Fruit fly (Drosophila melanogaster) whole organism, prepupa: Measurements from ENCODE around the gene glob1.

Source experiments
- Blimp-1 ChIP-seq: fragments of 200-800 bp; sonication (Bioruptor generic); optimal IDR thresholded peaks from 3 replicates; lab custom pipeline; 2017; ENCODE audit warnings: missing biosample characterization, missing genetic modification characterization, mild to moderate bottlenecking, moderate library complexity, missing genetic modification reagents
- Sox15 ChIP-seq: fragments of 200-800 bp; sonication (Bioruptor generic); optimal IDR thresholded peaks from 3 replicates; lab custom pipeline; 2016; ENCODE audit warnings: missing biosample characterization, missing genetic modification characterization
- lz ChIP-seq: fragments of 200-800 bp; sonication (Bioruptor generic); optimal IDR thresholded peaks from 3 replicates; lab custom pipeline; 2016; ENCODE audit warnings: missing biosample characterization, missing genetic modification characterization

DNA sequence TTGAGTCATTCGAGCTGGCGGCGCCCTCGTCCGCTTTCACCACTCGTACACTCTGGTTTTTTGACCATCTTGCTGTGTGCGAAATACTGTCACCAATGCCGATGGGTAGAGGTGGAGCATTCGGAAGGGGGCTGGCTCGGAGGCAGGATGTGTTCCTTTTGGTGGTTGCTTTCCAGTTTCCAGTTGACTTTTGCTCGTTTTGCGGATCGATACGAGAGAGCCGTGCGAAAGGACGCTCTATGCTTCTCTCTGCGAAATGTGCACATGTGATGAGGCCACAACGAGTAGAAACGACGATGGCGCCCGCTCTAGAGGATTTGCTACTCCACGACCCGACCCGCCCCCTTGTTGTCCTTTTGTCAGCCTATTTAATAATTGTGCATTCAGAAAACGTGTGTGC, 33.3 kb upstream of the glob1 start:
- no peak for TF ChIP-seq Sox15
- no peak for TF ChIP-seq Blimp-1 (GFP tag; lab: Kevin White, UChicago)
- TF ChIP-seq lz = no peak
